Worm (Caenorhabditis elegans) whole organism, late embryonic: ENCODE measurements around the gene fut-4.

Source experiments
- ama-1 ChIP-seq: fragments of 150-350 bp; optimal IDR thresholded peaks from 2 replicates; lab custom pipeline; 2014
- ceh-14 ChIP-seq: sonication (generic microtip); optimal IDR thresholded peaks from 2 replicates; lab custom pipeline; 2016; ENCODE audit warnings: missing genotype, missing genetic modification characterization, missing compliant biosample characterization
- ceh-2 ChIP-seq: sonication (generic microtip); optimal IDR thresholded peaks from 2 replicates; lab custom pipeline; 2016; ENCODE audit warnings: missing genotype, missing genetic modification characterization, missing compliant biosample characterization
- ceh-31 ChIP-seq: sonication (generic microtip); optimal IDR thresholded peaks from 2 replicates; lab custom pipeline; 2016; ENCODE audit warnings: missing genetic modification characterization, missing compliant biosample characterization
- ceh-34 ChIP-seq: sonication (generic microtip); optimal IDR thresholded peaks from 2 replicates; lab custom pipeline; 2016; ENCODE audit warnings: mild to moderate bottlenecking, missing genetic modification characterization, missing compliant biosample characterization
- ceh-48 ChIP-seq: sonication (generic microtip); optimal IDR thresholded peaks from 2 replicates; lab custom pipeline; 2016; ENCODE audit warnings: missing genetic modification characterization, inconsistent platforms, missing compliant biosample characterization
- ceh-6 ChIP-seq: fragments of 200-800 bp; sonication (Bioruptor generic); optimal IDR thresholded peaks from 2 replicates; lab custom pipeline; 2018; ENCODE audit warnings: mild to moderate bottlenecking, missing genetic modification characterization, missing compliant biosample characterization
- che-1 ChIP-seq: sonication (generic microtip); optimal IDR thresholded peaks from 2 replicates; lab custom pipeline; 2016; ENCODE audit warnings: mild to moderate bottlenecking, missing genetic modification characterization, missing compliant biosample characterization
- dve-1 ChIP-seq: sonication (generic microtip); optimal IDR thresholded peaks from 2 replicates; lab custom pipeline; 2017; ENCODE audit warnings: antibody characterized with exemption, mild to moderate bottlenecking, missing genetic modification characterization, missing compliant biosample characterization
- elt-4 ChIP-seq: sonication (generic microtip); optimal IDR thresholded peaks from 2 replicates; lab custom pipeline; 2016; ENCODE audit warnings: missing genetic modification characterization, missing compliant biosample characterization
- eyg-1 ChIP-seq: sonication (generic microtip); optimal IDR thresholded peaks from 2 replicates; lab custom pipeline; 2016; ENCODE audit warnings: missing genotype, missing genetic modification characterization, missing compliant biosample characterization
- fax-1 ChIP-seq: sonication (generic microtip); optimal IDR thresholded peaks from 2 replicates; lab custom pipeline; 2016; ENCODE audit warnings: missing genotype, missing genetic modification characterization, missing compliant biosample characterization
- fkh-10 ChIP-seq: fragments of 150-350 bp; optimal IDR thresholded peaks from 2 replicates; lab custom pipeline; 2014; ENCODE audit warnings: missing biosample characterization, missing genetic modification reagents, missing genetic modification characterization
- fkh-6 ChIP-seq: sonication (generic microtip); optimal IDR thresholded peaks from 2 replicates; lab custom pipeline; 2016; ENCODE audit warnings: missing genetic modification characterization, missing compliant biosample characterization
- hlh-13 ChIP-seq: fragments of 200-800 bp; sonication (Bioruptor generic); optimal IDR thresholded peaks from 2 replicates; lab custom pipeline; 2018; ENCODE audit warnings: mild to moderate bottlenecking, missing genetic modification characterization, missing compliant biosample characterization
- hlh-15 ChIP-seq: sonication (generic microtip); optimal IDR thresholded peaks from 2 replicates; lab custom pipeline; 2016; ENCODE audit warnings: missing genetic modification characterization, missing compliant biosample characterization
- lim-6 ChIP-seq: sonication (generic microtip); optimal IDR thresholded peaks from 2 replicates; lab custom pipeline; 2016; ENCODE audit warnings: missing genetic modification characterization, missing compliant biosample characterization
- lin-11 ChIP-seq: fragments of 200-800 bp; sonication (Bioruptor generic); optimal IDR thresholded peaks from 2 replicates; lab custom pipeline; 2018; ENCODE audit warnings: mild to moderate bottlenecking, missing genetic modification characterization, missing compliant biosample characterization
- mec-3 ChIP-seq: sonication (generic microtip); optimal IDR thresholded peaks from 2 replicates; lab custom pipeline; 2016; ENCODE audit warnings: borderline replicate concordance, missing genetic modification characterization, missing compliant biosample characterization
- nfya-1 ChIP-seq: sonication (generic microtip); optimal IDR thresholded peaks from 2 replicates; lab custom pipeline; 2017; ENCODE audit warnings: missing genetic modification characterization, mild to moderate bottlenecking, missing compliant biosample characterization, antibody characterized with exemption, moderate library complexity
- nhr-11 ChIP-seq: fragments of 150-350 bp; optimal IDR thresholded peaks from 2 replicates; lab custom pipeline; 2014; ENCODE audit warnings: missing biosample characterization, missing genetic modification characterization
- nhr-232 ChIP-seq: sonication (generic microtip); optimal IDR thresholded peaks from 2 replicates; lab custom pipeline; 2016; ENCODE audit warnings: missing genetic modification characterization, missing compliant biosample characterization
- npax-4 ChIP-seq: sonication (generic microtip); optimal IDR thresholded peaks from 2 replicates; lab custom pipeline; 2016; ENCODE audit warnings: missing genetic modification characterization, missing compliant biosample characterization
- odd-2 ChIP-seq: sonication (generic microtip); optimal IDR thresholded peaks from 2 replicates; lab custom pipeline; 2017; ENCODE audit warnings: antibody characterized with exemption, mild to moderate bottlenecking, missing genetic modification characterization, missing compliant biosample characterization
- pag-3 ChIP-seq: sonication (generic microtip); optimal IDR thresholded peaks from 2 replicates; lab custom pipeline; 2016; ENCODE audit warnings: missing compliant biosample characterization, missing genetic modification characterization, borderline replicate concordance
- pax-1 ChIP-seq: fragments of 150-350 bp; optimal IDR thresholded peaks from 2 replicates; lab custom pipeline; 2014; ENCODE audit warnings: missing biosample characterization, missing genetic modification characterization
- pha-2 ChIP-seq: sonication (generic microtip); optimal IDR thresholded peaks from 2 replicates; lab custom pipeline; 2017; ENCODE audit warnings: mild to moderate bottlenecking, missing genetic modification characterization, missing compliant biosample characterization
- pqm-1 ChIP-seq: sonication (generic microtip); optimal IDR thresholded peaks from 2 replicates; lab custom pipeline; 2016; ENCODE audit warnings: missing genetic modification characterization, missing compliant biosample characterization
- pros-1 ChIP-seq: fragments of 150-350 bp; optimal IDR thresholded peaks from 2 replicates; lab custom pipeline; 2014; ENCODE audit warnings: missing biosample characterization, missing genetic modification reagents, missing genetic modification characterization
- ref-2 ChIP-seq: sonication (generic microtip); optimal IDR thresholded peaks from 2 replicates; lab custom pipeline; 2016; ENCODE audit warnings: missing genetic modification characterization, missing compliant biosample characterization
- sdc-2 ChIP-seq: sonication (generic microtip); optimal IDR thresholded peaks from 2 replicates; lab custom pipeline; 2016; ENCODE audit warnings: missing genotype, missing genetic modification characterization, missing compliant biosample characterization
- sox-4 ChIP-seq: sonication (generic microtip); optimal IDR thresholded peaks from 2 replicates; lab custom pipeline; 2017; ENCODE audit warnings: mild to moderate bottlenecking, missing genetic modification characterization, inconsistent platforms, missing compliant biosample characterization
- syd-9 ChIP-seq: sonication (generic microtip); optimal IDR thresholded peaks from 2 replicates; lab custom pipeline; 2016; ENCODE audit warnings: mild to moderate bottlenecking, missing genetic modification characterization, moderate library complexity, missing compliant biosample characterization
- unc-3 ChIP-seq, 2 experiments: fragments of 200-800 bp in 1 of 2; sonication (Bioruptor generic) in 1 of 2; sonication (generic microtip) in 1 of 2; conservative IDR thresholded peaks in 1 of 2; optimal IDR thresholded peaks in 1 of 2; 2 replicates each; pipeline versions ENCODE4 v1.3.6 to Lab custom; 2016 to 2022; ENCODE audit warnings: missing compliant biosample characterization in 2 of 2, missing genetic modification characterization in 2 of 2, missing genetic modification reagents in 1 of 2
- zip-5 ChIP-seq: sonication (generic microtip); optimal IDR thresholded peaks from 2 replicates; lab custom pipeline; 2016; ENCODE audit warnings: missing genetic modification characterization, missing compliant biosample characterization
- ztf-16 ChIP-seq: sonication (generic microtip); optimal IDR thresholded peaks from 2 replicates; lab custom pipeline; 2017; ENCODE audit warnings: missing genetic modification characterization, missing compliant biosample characterization

Gene fut-4

ce11 chrII:2779253-2779652 lies 43.1 kb downstream of the fut-4 start, which contains the start of gene F08D12.3:
Gene F08D12.3, plus strand, starts transcription at chrII:2779553.
- no peak for TF ChIP-seq lin-11 (tag; lab: Kevin White, UChicago)
- no peak for TF ChIP-seq eyg-1 (tag; lab: Kevin White, UChicago)
- TF ChIP-seq unc-3 (GFP tag; conservative IDR thresholded peaks at IDR 0.05; lab: Robert Waterston, UW), result no peak
- no peak for TF ChIP-seq unc-3 (tag; optimal IDR thresholded peaks at IDR 0.05; lab: Kevin White, UChicago)
- no peak for TF ChIP-seq hlh-13 (GFP tag; lab: Kevin White, UChicago)
- no peak for TF ChIP-seq ceh-2 (tag; lab: Kevin White, UChicago)
- TF ChIP-seq npax-4 (tag; lab: Kevin White, UChicago), result no peak
- TF ChIP-seq sdc-2 (tag; lab: Kevin White, UChicago), result no peak
- TF ChIP-seq fax-1 (tag; lab: Kevin White, UChicago), result no peak
- TF ChIP-seq elt-4, result no peak
- TF ChIP-seq pha-2 (tag; lab: Kevin White, UChicago), result no peak

- no peak for TF ChIP-seq nhr-232
- TF ChIP-seq sox-4 (tag; lab: Kevin White, UChicago), result no peak
- TF ChIP-seq fkh-6 (tag; lab: Kevin White, UChicago), result no peak
- TF ChIP-seq hlh-15 (tag; lab: Kevin White, UChicago), result no peak
- TF ChIP-seq fkh-10, result no peak
- TF ChIP-seq nfya-1 (tag; lab: Kevin White, UChicago), result no peak
- no peak for TF ChIP-seq pros-1 (tag; lab: Kevin White, UChicago)
- TF ChIP-seq syd-9 (tag; lab: Kevin White, UChicago), result no peak
- no peak for TF ChIP-seq mec-3 (tag; lab: Kevin White, UChicago)
- TF ChIP-seq nhr-11 (tag; lab: Kevin White, UChicago), result no peak
- TF ChIP-seq pag-3 (tag; lab: Kevin White, UChicago), result no peak
- TF ChIP-seq ceh-34 (tag; lab: Kevin White, UChicago), result no peak
- TF ChIP-seq, all 69 proteins: peak for 0
Measured at ce11 chrII:2777846-2778245, 44.5 kb downstream of the fut-4 start, which contains the start of gene F08D12.4. Gene F08D12.4, plus strand, starts transcription at chrII:2778146.

ce11 chrII:2774904-2775303 lies 47.4 kb downstream of the fut-4 start, which contains the start of gene fbxb-111:
Gene fbxb-111, minus strand, starts transcription at chrII:2775004.
- TF ChIP-seq ama-1 (lab: Kevin White, UChicago) (no peak), ref-2 (tag; lab: Kevin White, UChicago) (peak; percentile 20)
- TF ChIP-seq, all 69 proteins: peak for 1

- TF ChIP-seq fkh-10, result no peak
- TF ChIP-seq eyg-1 (tag; lab: Kevin White, UChicago), result no peak
- TF ChIP-seq nhr-232, result no peak
- no peak for TF ChIP-seq ceh-14 (tag; lab: Kevin White, UChicago)
- no peak for TF ChIP-seq lim-6 (tag; lab: Kevin White, UChicago)
- TF ChIP-seq odd-2 (tag; lab: Kevin White, UChicago), result no peak
- no peak for TF ChIP-seq zip-5 (tag; lab: Kevin White, UChicago)
- no peak for TF ChIP-seq dve-1 (tag; lab: Kevin White, UChicago)
- TF ChIP-seq pqm-1, result no peak
- TF ChIP-seq pax-1 (tag; lab: Kevin White, UChicago), result no peak
- TF ChIP-seq ztf-16 (tag; lab: Kevin White, UChicago), result no peak
- TF ChIP-seq che-1, result no peak
- TF ChIP-seq ceh-6 (GFP tag; lab: Kevin White, UChicago), result no peak
- TF ChIP-seq ceh-31, result no peak
- no peak for TF ChIP-seq pha-2 (tag; lab: Kevin White, UChicago)
- no peak for TF ChIP-seq syd-9 (tag; lab: Kevin White, UChicago)
- TF ChIP-seq ceh-48 (tag; lab: Kevin White, UChicago), result no peak
- no peak for TF ChIP-seq sox-4 (tag; lab: Kevin White, UChicago)
- TF ChIP-seq nfya-1 (tag; lab: Kevin White, UChicago), result no peak
Measured at ce11 chrII:2773534-2773933, 48.8 kb downstream of the fut-4 start, which contains the start of gene sdz-9. Gene sdz-9, minus strand, starts transcription at chrII:2773634.
